Fruit fly (Drosophila melanogaster) whole organism, pupa: ENCODE results near the gene CG43736.

Source experiments
- CG10348 ChIP-seq: fragments of 200-800 bp; sonication (Bioruptor generic); IDR thresholded peaks from 2 replicates; pipeline ENCODE4 v1.3.6; 2022; ENCODE audit warnings: missing biosample characterization, missing genetic modification characterization
- CG12605 ChIP-seq: fragments of 200-800 bp; sonication (Bioruptor generic); IDR thresholded peaks from 2 replicates; pipeline ENCODE4 v1.3.6; 2022; ENCODE audit warnings: missing biosample characterization, missing genetic modification characterization
- CG13204 ChIP-seq: fragments of 200-800 bp; sonication (Bioruptor generic); optimal IDR thresholded peaks from 2 replicates; lab custom pipeline; 2018; ENCODE audit warnings: missing biosample characterization, mild to moderate bottlenecking, missing genetic modification characterization, moderate library complexity
- CG14655 ChIP-seq: fragments of 200-800 bp; sonication (Bioruptor generic); optimal IDR thresholded peaks from 3 replicates; lab custom pipeline; 2017; ENCODE audit warnings: mild to moderate bottlenecking, missing biosample characterization, missing genetic modification reagents, missing genetic modification characterization
- CG17806 ChIP-seq: fragments of 200-800 bp; sonication (Bioruptor generic); optimal IDR thresholded peaks from 2 replicates; lab custom pipeline; 2018; ENCODE audit warnings: missing biosample characterization, mild to moderate bottlenecking, missing genetic modification characterization, moderate library complexity
- CG34367 ChIP-seq: fragments of 200-800 bp; sonication (Bioruptor generic); optimal IDR thresholded peaks from 2 replicates; lab custom pipeline; 2018; ENCODE audit warnings: missing biosample characterization, mild to moderate bottlenecking, missing genetic modification characterization
- CG9948 ChIP-seq: fragments of 200-800 bp; sonication (Bioruptor generic); optimal IDR thresholded peaks from 2 replicates; lab custom pipeline; 2018; ENCODE audit warnings: missing biosample characterization, mild to moderate bottlenecking, missing genetic modification characterization, moderate library complexity
- EcR ChIP-seq: fragments of 200-800 bp; sonication (Bioruptor generic); optimal IDR thresholded peaks from 3 replicates; lab custom pipeline; 2019; ENCODE audit warnings: missing biosample characterization, missing genetic modification characterization, mild to moderate bottlenecking, moderate library complexity, missing genetic modification reagents
- Ets98B ChIP-seq: fragments of 200-800 bp; sonication (Bioruptor generic); IDR thresholded peaks from 2 replicates; pipeline ENCODE4 v1.3.6; 2022; ENCODE audit warnings: missing biosample characterization, missing genetic modification characterization
- Pif1A ChIP-seq: fragments of 200-800 bp; sonication (Bioruptor generic); optimal IDR thresholded peaks from 3 replicates; lab custom pipeline; 2016; ENCODE audit warnings: missing biosample characterization, missing genetic modification characterization

dm6 chrX:6852574-6852973 lies 11.1 kb upstream of the CG43736 start:
- peak; percentile 92 for TF ChIP-seq CG9948 (tag; lab: Kevin White, UChicago)
- TF ChIP-seq CG10348 (GFP tag; lab: Robert Waterston, UW), result peak; percentile 76
- TF ChIP-seq Pif1A (GFP tag; lab: Kevin White, UChicago), result peak; percentile 92
- peak; percentile 91 for TF ChIP-seq CG34367
- peak; percentile 47 for TF ChIP-seq EcR
- TF ChIP-seq CG17806 (tag; lab: Kevin White, UChicago), result peak; percentile 90
- peak; percentile 78 for TF ChIP-seq CG12605 (GFP tag; lab: Robert Waterston, UW)
- peak; percentile 68 for TF ChIP-seq CG13204 (GFP tag; lab: Kevin White, UChicago)
- peak; percentile 93 for TF ChIP-seq CG14655 (GFP tag; lab: Kevin White, UChicago)
- TF ChIP-seq Ets98B (GFP tag; lab: Robert Waterston, UW), result peak; percentile 85
